Fruit fly (Drosophila melanogaster) whole organism, embryonic: Measurements from ENCODE around the gene ph-p.

ENCODE experiments used
- Atf3 ChIP-seq: fragments of 200-800 bp; sonication (Bioruptor generic); optimal IDR thresholded peaks from 3 replicates; lab custom pipeline; 2016; ENCODE audit warnings: missing biosample characterization, missing genetic modification characterization
- CG10543 ChIP-seq: fragments of 200-800 bp; sonication (Bioruptor generic); optimal IDR thresholded peaks from 3 replicates; lab custom pipeline; 2017; ENCODE audit warnings: missing biosample characterization, mild to moderate bottlenecking, missing genetic modification characterization, moderate library complexity
- CG12744 ChIP-seq: fragments of 200-800 bp; sonication (Bioruptor generic); optimal IDR thresholded peaks from 2 replicates; lab custom pipeline; 2016; ENCODE audit warnings: missing biosample characterization, missing genetic modification characterization
- CG12769 ChIP-seq: fragments of 200-800 bp; sonication (Bioruptor generic); optimal IDR thresholded peaks from 2 replicates; lab custom pipeline; 2019; ENCODE audit warnings: missing biosample characterization, mild to moderate bottlenecking, missing genetic modification characterization, moderate library complexity
- CG1603 ChIP-seq: fragments of 200-800 bp; sonication (Bioruptor generic); optimal IDR thresholded peaks from 2 replicates; lab custom pipeline; 2019; ENCODE audit warnings: missing biosample characterization, mild to moderate bottlenecking, missing genetic modification characterization, moderate library complexity
- CG17186 ChIP-seq: fragments of 200-800 bp; sonication (Bioruptor generic); optimal IDR thresholded peaks from 3 replicates; lab custom pipeline; 2017; ENCODE audit warnings: missing biosample characterization, missing genetic modification reagents, missing genetic modification characterization
- CG17328 ChIP-seq: fragments of 200-800 bp; sonication (Bioruptor generic); IDR thresholded peaks from 2 replicates; pipeline ENCODE4 v1.3.6; 2022; ENCODE audit warnings: missing biosample characterization, missing genetic modification characterization
- CG18599 ChIP-seq: fragments of 200-800 bp; sonication (Bioruptor generic); optimal IDR thresholded peaks from 3 replicates; lab custom pipeline; 2017; ENCODE audit warnings: missing biosample characterization, missing genetic modification characterization, mild to moderate bottlenecking, moderate library complexity, missing genetic modification reagents
- CG34376 ChIP-seq: fragments of 200-800 bp; sonication (Bioruptor generic); optimal IDR thresholded peaks from 2 replicates; lab custom pipeline; 2018; ENCODE audit warnings: missing biosample characterization, mild to moderate bottlenecking, missing genetic modification characterization
- CG3726 ChIP-seq: fragments of 200-800 bp; sonication (Bioruptor generic); IDR thresholded peaks from 3 replicates; pipeline ENCODE4, ENCODE4 v1.3.6; 2022; ENCODE audit warnings: missing biosample characterization, missing genetic modification characterization
- CG5180 ChIP-seq: fragments of 200-800 bp; sonication (Bioruptor generic); optimal IDR thresholded peaks from 3 replicates; lab custom pipeline; 2017; ENCODE audit warnings: missing biosample characterization, missing genetic modification characterization, mild to moderate bottlenecking, moderate library complexity, missing genetic modification reagents
- CG9215 ChIP-seq: fragments of 200-800 bp; sonication (Bioruptor generic); IDR thresholded peaks from 2 replicates; pipeline ENCODE4 v1.3.6; 2022; ENCODE audit warnings: missing biosample characterization, missing genetic modification characterization
- CkIIα-i1 ChIP-seq: fragments of 200-800 bp; sonication (Bioruptor generic); IDR thresholded peaks from 2 replicates; pipeline ENCODE4 v1.3.6; 2022; ENCODE audit warnings: missing biosample characterization, missing genetic modification characterization
- D ChIP-seq, 2 experiments: fragments of 200-800 bp in 1 of 2; fragments of >200 bp in 1 of 2; sonication (Bioruptor generic) in 1 of 2; optimal IDR thresholded peaks; 2 replicates in 1 of 2; 3 replicates in 1 of 2; lab custom pipeline; 2017; ENCODE audit warnings: mild to moderate bottlenecking in 1 of 2, missing biosample characterization in 1 of 2, missing genetic modification characterization in 1 of 2, missing genetic modification reagents in 1 of 2
- Deaf1 ChIP-seq: fragments of 200-800 bp; optimal IDR thresholded peaks from 3 replicates; lab custom pipeline; 2019; ENCODE audit warnings: missing biosample characterization, mild to moderate bottlenecking, missing genetic modification characterization, moderate library complexity
- Dip2 ChIP-seq: fragments of 200-800 bp; sonication (Bioruptor generic); IDR thresholded peaks from 2 replicates; pipeline ENCODE4 v1.3.6; 2022; ENCODE audit warnings: missing biosample characterization, missing genetic modification characterization
- Doc2 ChIP-seq: fragments of 200-800 bp; sonication (Bioruptor generic); IDR thresholded peaks from 2 replicates; pipeline ENCODE4 v1.3.6; 2022; ENCODE audit warnings: missing biosample characterization, missing genetic modification characterization
- Drgx ChIP-seq: fragments of 200-800 bp; sonication (Bioruptor generic); IDR thresholded peaks from 2 replicates; pipeline ENCODE4 v1.3.6; 2022; ENCODE audit warnings: missing biosample characterization, missing genetic modification characterization
- E2f2 ChIP-seq: fragments of 200-800 bp; sonication (Bioruptor generic); IDR thresholded peaks from 2 replicates; pipeline ENCODE4 v1.3.6; 2022; ENCODE audit warnings: missing biosample characterization, missing genetic modification characterization
- Ets65A ChIP-seq: fragments of 200-800 bp; sonication (Bioruptor generic); peaks from one replicate; lab custom pipeline; 2016; ENCODE audit warnings: missing biosample characterization, missing genetic modification characterization
- Ets97D ChIP-seq: fragments of 200-800 bp; sonication (Bioruptor generic); optimal IDR thresholded peaks from 3 replicates; lab custom pipeline; 2016; ENCODE audit warnings: missing biosample characterization, missing genetic modification characterization
- Hr51 ChIP-seq, 2 experiments: fragments of 200-800 bp; sonication (Bioruptor generic); optimal IDR thresholded peaks; 2 replicates in 1 of 2; 3 replicates in 1 of 2; lab custom pipeline; 2016 to 2018; ENCODE audit warnings: missing biosample characterization in 2 of 2, missing genetic modification characterization in 2 of 2, mild to moderate bottlenecking in 1 of 2, moderate library complexity in 1 of 2
- Hr78 ChIP-seq, 2 experiments: fragments of 200-800 bp in 1 of 2; fragments of >200 bp in 1 of 2; sonication (Bioruptor generic) in 1 of 2; optimal IDR thresholded peaks; 2 replicates each; lab custom pipeline; 2017 to 2019; ENCODE audit warnings: missing biosample characterization in 2 of 2, missing genetic modification characterization in 2 of 2, mild to moderate bottlenecking in 1 of 2, moderate library complexity in 1 of 2
- Med ChIP-seq: fragments of 200-800 bp; sonication (Bioruptor generic); peaks from one replicate; lab custom pipeline; 2016; ENCODE audit warnings: missing biosample characterization, missing genetic modification characterization, mild to moderate bottlenecking, inconsistent platforms, moderate library complexity
- Nf-YA ChIP-seq: fragments of 200-800 bp; sonication (Bioruptor generic); IDR thresholded peaks from 2 replicates; pipeline ENCODE4 v1.3.6; 2022; ENCODE audit warnings: missing biosample characterization, missing genetic modification characterization
- Pdp1 ChIP-seq, 2 experiments: fragments of 200-800 bp; sonication (Bioruptor generic); optimal IDR thresholded peaks; 3 replicates each; lab custom pipeline; 2016; ENCODE audit warnings: missing biosample characterization in 2 of 2, missing genetic modification characterization in 2 of 2, mild to moderate bottlenecking in 1 of 2, moderate library complexity in 1 of 2
- ato ChIP-seq: fragments of 200-800 bp; sonication (Bioruptor generic); IDR thresholded peaks from 2 replicates; pipeline ENCODE4 v1.3.6; 2022; ENCODE audit warnings: missing biosample characterization, missing genetic modification characterization; ENCODE audit not compliant: partially characterized antibody
- bowl ChIP-seq: fragments of 200-800 bp; sonication (Bioruptor generic); IDR thresholded peaks from 2 replicates; pipeline ENCODE4 v1.3.6; 2022; ENCODE audit warnings: missing biosample characterization, missing genetic modification characterization
- cg ChIP-seq: fragments of 200-800 bp; sonication (Bioruptor generic); optimal IDR thresholded peaks from 3 replicates; lab custom pipeline; 2019; ENCODE audit warnings: missing biosample characterization, mild to moderate bottlenecking, missing genetic modification characterization, moderate library complexity
- chinmo ChIP-seq: fragments of 200-800 bp; sonication (Bioruptor generic); IDR thresholded peaks from 4 replicates; pipeline ENCODE4 v1.3.6; 2022; ENCODE audit warnings: missing biosample characterization, missing genetic modification characterization; ENCODE audit not compliant: partially characterized antibody
- ftz-f1 ChIP-seq: fragments of 200-800 bp; sonication (Bioruptor generic); optimal IDR thresholded peaks from 2 replicates; lab custom pipeline; 2016; ENCODE audit warnings: missing biosample characterization, missing genetic modification characterization
- gcm2 ChIP-seq: fragments of 200-800 bp; sonication (Bioruptor generic); optimal IDR thresholded peaks from 2 replicates; lab custom pipeline; 2016; ENCODE audit warnings: missing biosample characterization, missing genetic modification characterization
- nau ChIP-seq: fragments of 200-800 bp; sonication (Bioruptor generic); optimal IDR thresholded peaks from 3 replicates; lab custom pipeline; 2017; ENCODE audit warnings: missing biosample characterization, mild to moderate bottlenecking, missing genetic modification characterization, missing genetic modification reagents
- phol ChIP-seq: fragments of 200-800 bp; sonication (Bioruptor generic); optimal IDR thresholded peaks from 3 replicates; lab custom pipeline; 2018; ENCODE audit warnings: missing biosample characterization, mild to moderate bottlenecking, missing genetic modification characterization, moderate library complexity
- sd ChIP-seq: fragments of 200-800 bp; sonication (Bioruptor generic); optimal IDR thresholded peaks from 3 replicates; lab custom pipeline; 2018; ENCODE audit warnings: missing biosample characterization, mild to moderate bottlenecking, missing genetic modification characterization, moderate library complexity
- sens-2 ChIP-seq: fragments of 200-800 bp; sonication (Bioruptor generic); IDR thresholded peaks from 2 replicates; pipeline ENCODE4 v1.3.6; 2022; ENCODE audit warnings: missing biosample characterization, missing genetic modification characterization
- sr ChIP-seq: fragments of 200-800 bp; sonication (Bioruptor generic); IDR thresholded peaks from 3 replicates; pipeline ENCODE4 v1.3.6; 2022; ENCODE audit warnings: missing biosample characterization, missing genetic modification characterization
- tgo ChIP-seq: fragments of 200-800 bp; sonication (Bioruptor generic); IDR thresholded peaks from 3 replicates; pipeline ENCODE4 v1.3.6; 2022; ENCODE audit warnings: missing biosample characterization, missing genetic modification characterization
- unc-4 ChIP-seq: fragments of 200-800 bp; sonication (Bioruptor generic); IDR thresholded peaks from 2 replicates; pipeline ENCODE4 v1.3.6; 2022; ENCODE audit warnings: missing biosample characterization, missing genetic modification characterization; ENCODE audit not compliant: partially characterized antibody
- wdn ChIP-seq: fragments of 200-800 bp; sonication (Bioruptor generic); IDR thresholded peaks from 2 replicates; pipeline ENCODE4 v1.3.6; 2022; ENCODE audit warnings: missing biosample characterization, missing genetic modification characterization
- zfh2 ChIP-seq: fragments of 200-800 bp; sonication (Bioruptor generic); optimal IDR thresholded peaks from 2 replicates; lab custom pipeline; 2016; ENCODE audit warnings: missing biosample characterization, missing genetic modification characterization

ph-p gene

dm6 chrX:2165394-2165793 lies 27.2 kb upstream of the ph-p start:
- TF ChIP-seq unc-4 (GFP tag; lab: Robert Waterston, UW) (no peak), Drgx (peak; percentile 81), Doc2 (GFP tag; lab: Robert Waterston, UW) (no peak), CG3726 (GFP tag; lab: Robert Waterston, UW) (0 out of 3 replicates have a peak, but pooled peaks have one; percentile 41), E2f2 (GFP tag; lab: Robert Waterston, UW) (no peak), CG1603 (tag; lab: Kevin White, UChicago) (peak; percentile 9), Ets65A (GFP tag; lab: Kevin White, UChicago) (peak; percentile 46), Hr51 (GFP tag; optimal IDR thresholded peaks at IDR 0.05; lab: Kevin White, UChicago) (no peak)

dm6 chrX:2163358-2163757 lies 25.2 kb upstream of the ph-p start:
- no peak for TF ChIP-seq Dip2 (GFP tag; lab: Robert Waterston, UW)
- TF ChIP-seq CG17186 (GFP tag; lab: Kevin White, UChicago): no peak
- no peak for TF ChIP-seq Med (GFP tag; lab: Kevin White, UChicago)
- TF ChIP-seq gcm2 (GFP tag; lab: Kevin White, UChicago): no peak
- TF ChIP-seq CG5180 (GFP tag; lab: Kevin White, UChicago): no peak
- peak; percentile 22 for TF ChIP-seq ftz-f1 (GFP tag; lab: Kevin White, UChicago)
- no peak for TF ChIP-seq bowl
- TF ChIP-seq wdn: no peak
- TF ChIP-seq CG12744: no peak
- TF ChIP-seq D (optimal IDR thresholded peaks at IDR 0.05; lab: Kevin White, UChicago): no peak
- TF ChIP-seq D (GFP tag; optimal IDR thresholded peaks at IDR 0.05; lab: Kevin White, UChicago): no peak
- no peak for TF ChIP-seq CG17328 (GFP tag; lab: Robert Waterston, UW)
- no peak for TF ChIP-seq CG18599
- TF ChIP-seq tgo (GFP tag; lab: Robert Waterston, UW): no peak
- no peak for TF ChIP-seq nau (GFP tag; lab: Kevin White, UChicago)
- TF ChIP-seq CkIIα-i1 (GFP tag; lab: Robert Waterston, UW): no peak
- no peak for TF ChIP-seq Atf3 (GFP tag; lab: Kevin White, UChicago)
- no peak for TF ChIP-seq phol (tag; lab: Kevin White, UChicago)
- TF ChIP-seq CG10543 (GFP tag; lab: Kevin White, UChicago): peak; percentile 41
- no peak for TF ChIP-seq CG9215 (GFP tag; lab: Robert Waterston, UW)
- no peak for TF ChIP-seq sens-2
- no peak for TF ChIP-seq Deaf1 (tag; lab: Kevin White, UChicago)
- peak; percentile 45 for TF ChIP-seq CG12769
- TF ChIP-seq zfh2 (GFP tag; lab: Kevin White, UChicago): no peak
- TF ChIP-seq sd: peak; percentile 98

- TF ChIP-seq chinmo (GFP tag; lab: Robert Waterston, UW) (0 out of 4 replicates have a peak, but pooled peaks have one; percentile 11), cg (GFP tag; lab: Kevin White, UChicago) (no peak), Hr78 (GFP tag; optimal IDR thresholded peaks at IDR 0.05; lab: Kevin White, UChicago) (peak in 1 of 2 experiments; percentile 14), Ets97D (GFP tag; lab: Kevin White, UChicago) (no peak), CG34376 (GFP tag; lab: Kevin White, UChicago) (peak; percentile 12), Pdp1 (GFP tag; optimal IDR thresholded peaks at IDR 0.05; lab: Kevin White, UChicago) (peak in 1 of 2 experiments; percentile 56), sr (GFP tag; lab: Robert Waterston, UW) (0 out of 3 replicates have a peak, but pooled peaks have one; percentile 11), sd (peak; percentile 77), CG12769 (peak; percentile 86), Nf-YA (GFP tag; lab: Robert Waterston, UW) (no peak), ato (no peak)
Measured at dm6 chrX:2162130-2162907, 24.1 kb upstream of the ph-p start, which contains the start of the genes Cyp4d1 and CG3630. Gene Cyp4d1, minus strand, starts transcription at chrX:2162180. Gene CG3630, plus strand, starts transcription at chrX:2162196.
